Fruit fly (Drosophila melanogaster) whole organism, embryonic: Measurements from ENCODE around the gene LpR2.

Experiments
- ATbp ChIP-seq: fragments of 200-800 bp; sonication (Bioruptor generic); optimal IDR thresholded peaks from 2 replicates; lab custom pipeline; 2017; ENCODE audit warnings: missing biosample characterization, mild to moderate bottlenecking, missing genetic modification characterization, missing genetic modification reagents
- Abd-B ChIP-seq: fragments of 200-800 bp; sonication (Bioruptor generic); optimal IDR thresholded peaks from 2 replicates; lab custom pipeline; 2018; ENCODE audit warnings: missing biosample characterization, mild to moderate bottlenecking, missing genetic modification characterization, moderate library complexity
- B-H1 ChIP-seq: fragments of 200-800 bp; sonication (Bioruptor generic); IDR thresholded peaks from 3 replicates; pipeline ENCODE4 v1.3.6; 2022; ENCODE audit warnings: missing biosample characterization, missing genetic modification characterization
- CG10147 ChIP-seq: fragments of 200-800 bp; sonication (Bioruptor generic); optimal IDR thresholded peaks from 2 replicates; lab custom pipeline; 2019; ENCODE audit warnings: missing biosample characterization, mild to moderate bottlenecking, missing genetic modification characterization, moderate library complexity
- CG1024 ChIP-seq: fragments of 200-800 bp; sonication (Bioruptor generic); IDR thresholded peaks from 2 replicates; pipeline ENCODE4 v1.3.6; 2022; ENCODE audit warnings: missing biosample characterization, missing genetic modification characterization
- CG10654 ChIP-seq: fragments of 200-800 bp; sonication (Bioruptor generic); optimal IDR thresholded peaks from 2 replicates; lab custom pipeline; 2016; ENCODE audit warnings: missing biosample characterization, missing genetic modification characterization
- CG10959 ChIP-seq: fragments of 200-800 bp; sonication (Bioruptor generic); IDR thresholded peaks from 2 replicates; pipeline ENCODE4 v1.3.6; 2022; ENCODE audit warnings: missing biosample characterization, missing genetic modification characterization
- CG12299 ChIP-seq: fragments of 200-800 bp; sonication (Bioruptor generic); optimal IDR thresholded peaks from 2 replicates; lab custom pipeline; 2018; ENCODE audit warnings: missing biosample characterization, mild to moderate bottlenecking, missing genetic modification characterization
- CG13123 ChIP-seq: fragments of 200-800 bp; sonication (Bioruptor generic); optimal IDR thresholded peaks from 2 replicates; lab custom pipeline; 2016; ENCODE audit warnings: missing biosample characterization, missing genetic modification characterization
- CG14710 ChIP-seq: fragments of 200-800 bp; sonication (Bioruptor generic); optimal IDR thresholded peaks from 3 replicates; lab custom pipeline; 2019; ENCODE audit warnings: missing biosample characterization, mild to moderate bottlenecking, missing genetic modification characterization, moderate library complexity
- CG15514 ChIP-seq: fragments of 200-800 bp; sonication (Bioruptor generic); optimal IDR thresholded peaks from 3 replicates; lab custom pipeline; 2017; ENCODE audit warnings: missing biosample characterization, missing genetic modification characterization, mild to moderate bottlenecking, moderate library complexity, missing genetic modification reagents
- CG17912 ChIP-seq: fragments of 200-800 bp; sonication (Bioruptor generic); optimal IDR thresholded peaks from 2 replicates; lab custom pipeline; 2018; ENCODE audit warnings: missing biosample characterization, mild to moderate bottlenecking, missing genetic modification characterization
- CG18262 ChIP-seq: fragments of 200-800 bp; optimal IDR thresholded peaks from 3 replicates; lab custom pipeline; 2019; ENCODE audit warnings: missing biosample characterization, mild to moderate bottlenecking, missing genetic modification characterization, moderate library complexity
- CG18619 ChIP-seq: fragments of 200-800 bp; sonication (Bioruptor generic); optimal IDR thresholded peaks from 3 replicates; lab custom pipeline; 2017; ENCODE audit warnings: missing biosample characterization, mild to moderate bottlenecking, missing genetic modification characterization
- CG3065 ChIP-seq: fragments of 200-800 bp; sonication (Bioruptor generic); optimal IDR thresholded peaks from 2 replicates; lab custom pipeline; 2016; ENCODE audit warnings: missing biosample characterization, missing genetic modification characterization
- CG4282 ChIP-seq: fragments of 200-800 bp; sonication (Bioruptor generic); optimal IDR thresholded peaks from 2 replicates; lab custom pipeline; 2016; ENCODE audit warnings: missing biosample characterization, missing genetic modification characterization
- CG4328 ChIP-seq: fragments of 200-800 bp; sonication (Bioruptor generic); optimal IDR thresholded peaks from 3 replicates; lab custom pipeline; 2017; ENCODE audit warnings: missing biosample characterization, missing genetic modification reagents, missing genetic modification characterization
- CG4707 ChIP-seq: fragments of 200-800 bp; sonication (Bioruptor generic); optimal IDR thresholded peaks from 2 replicates; lab custom pipeline; 2018; ENCODE audit warnings: missing biosample characterization, mild to moderate bottlenecking, missing genetic modification characterization, moderate library complexity
- CG5180 ChIP-seq: fragments of 200-800 bp; sonication (Bioruptor generic); optimal IDR thresholded peaks from 3 replicates; lab custom pipeline; 2017; ENCODE audit warnings: missing biosample characterization, missing genetic modification characterization, mild to moderate bottlenecking, moderate library complexity, missing genetic modification reagents
- CG8281 ChIP-seq: fragments of 200-800 bp; sonication (Bioruptor generic); optimal IDR thresholded peaks from 2 replicates; lab custom pipeline; 2018; ENCODE audit warnings: missing biosample characterization, mild to moderate bottlenecking, missing genetic modification characterization, moderate library complexity
- CG8478 ChIP-seq: fragments of >200 bp; optimal IDR thresholded peaks from 2 replicates; lab custom pipeline; 2018
- CHES-1-like ChIP-seq: fragments of 200-800 bp; sonication (Bioruptor generic); optimal IDR thresholded peaks from 2 replicates; lab custom pipeline; 2016; ENCODE audit warnings: missing biosample characterization, missing genetic modification characterization
- Camta ChIP-seq: fragments of 200-800 bp; sonication (Bioruptor generic); optimal IDR thresholded peaks from 2 replicates; lab custom pipeline; 2016; ENCODE audit warnings: missing biosample characterization, missing genetic modification characterization
- CkIIα-i1 ChIP-seq: fragments of 200-800 bp; sonication (Bioruptor generic); IDR thresholded peaks from 2 replicates; pipeline ENCODE4 v1.3.6; 2022; ENCODE audit warnings: missing biosample characterization, missing genetic modification characterization
- Dad ChIP-seq: fragments of 200-800 bp; sonication (Bioruptor generic); optimal IDR thresholded peaks from 3 replicates; lab custom pipeline; 2016; ENCODE audit warnings: missing biosample characterization, missing genetic modification characterization
- Dp ChIP-seq: fragments of 200-800 bp; sonication (Bioruptor generic); optimal IDR thresholded peaks from 2 replicates; lab custom pipeline; 2018; ENCODE audit warnings: missing biosample characterization, mild to moderate bottlenecking, missing genetic modification characterization, moderate library complexity
- Dref ChIP-seq: fragments of 200-800 bp; sonication (Bioruptor generic); IDR thresholded peaks from 2 replicates; pipeline ENCODE4 v1.3.6; 2022; ENCODE audit warnings: missing biosample characterization, missing genetic modification characterization
- Elba2 ChIP-seq: fragments of 200-800 bp; sonication (Bioruptor generic); optimal IDR thresholded peaks from 3 replicates; lab custom pipeline; 2016; ENCODE audit warnings: missing biosample characterization, missing genetic modification characterization
- Hr78 ChIP-seq, 2 experiments: fragments of 200-800 bp in 1 of 2; fragments of >200 bp in 1 of 2; sonication (Bioruptor generic) in 1 of 2; optimal IDR thresholded peaks; 2 replicates each; lab custom pipeline; 2017 to 2019; ENCODE audit warnings: missing biosample characterization in 2 of 2, missing genetic modification characterization in 2 of 2, mild to moderate bottlenecking in 1 of 2, moderate library complexity in 1 of 2
- Jarid2 ChIP-seq: fragments of 200-800 bp; sonication (Bioruptor generic); optimal IDR thresholded peaks from 3 replicates; lab custom pipeline; 2017; ENCODE audit warnings: mild to moderate bottlenecking, missing biosample characterization, missing genetic modification reagents, missing genetic modification characterization
- Nf-YA ChIP-seq: fragments of 200-800 bp; sonication (Bioruptor generic); IDR thresholded peaks from 2 replicates; pipeline ENCODE4 v1.3.6; 2022; ENCODE audit warnings: missing biosample characterization, missing genetic modification characterization
- Oli ChIP-seq: fragments of 200-800 bp; sonication (Bioruptor generic); optimal IDR thresholded peaks from 2 replicates; lab custom pipeline; 2018; ENCODE audit warnings: missing biosample characterization, mild to moderate bottlenecking, missing genetic modification characterization, moderate library complexity
- Opbp ChIP-seq: fragments of 200-800 bp; sonication (Bioruptor generic); IDR thresholded peaks from 3 replicates; pipeline ENCODE4 v1.3.6; 2022; ENCODE audit warnings: missing biosample characterization, missing genetic modification characterization; ENCODE audit not compliant: partially characterized antibody
- Rx ChIP-seq: fragments of 200-800 bp; sonication (Bioruptor generic); IDR thresholded peaks from 2 replicates; pipeline ENCODE4 v1.3.6; 2022; ENCODE audit warnings: missing biosample characterization, missing genetic modification characterization
- Tbp ChIP-seq: fragments of >200 bp; optimal IDR thresholded peaks from 2 replicates; lab custom pipeline; 2018; ENCODE audit warnings: missing biosample characterization, missing genetic modification characterization
- Xrp1 ChIP-seq: fragments of 200-800 bp; sonication (Bioruptor generic); IDR thresholded peaks from 2 replicates; pipeline ENCODE4 v1.3.6; 2022; ENCODE audit warnings: missing biosample characterization, missing genetic modification characterization
- ase ChIP-seq: fragments of 200-800 bp; sonication (Bioruptor generic); IDR thresholded peaks from 3 replicates; pipeline ENCODE4 v1.3.6; 2022; ENCODE audit warnings: missing biosample characterization, missing genetic modification characterization
- ato ChIP-seq: fragments of 200-800 bp; sonication (Bioruptor generic); IDR thresholded peaks from 2 replicates; pipeline ENCODE4 v1.3.6; 2022; ENCODE audit warnings: missing biosample characterization, missing genetic modification characterization; ENCODE audit not compliant: partially characterized antibody
- bowl ChIP-seq: fragments of 200-800 bp; sonication (Bioruptor generic); IDR thresholded peaks from 2 replicates; pipeline ENCODE4 v1.3.6; 2022; ENCODE audit warnings: missing biosample characterization, missing genetic modification characterization
- ftz-f1 ChIP-seq: fragments of 200-800 bp; sonication (Bioruptor generic); optimal IDR thresholded peaks from 2 replicates; lab custom pipeline; 2016; ENCODE audit warnings: missing biosample characterization, missing genetic modification characterization
- hb ChIP-seq: fragments of 200-800 bp; sonication (Bioruptor generic); IDR thresholded peaks from 3 replicates; pipeline ENCODE4 v1.3.6; 2022; ENCODE audit warnings: missing biosample characterization, missing genetic modification characterization; ENCODE audit not compliant: partially characterized antibody
- jumu ChIP-seq: fragments of 200-800 bp; sonication (Bioruptor generic); optimal IDR thresholded peaks from 3 replicates; lab custom pipeline; 2016; ENCODE audit warnings: missing biosample characterization, missing genetic modification characterization
- lmd ChIP-seq: fragments of 200-800 bp; sonication (Bioruptor generic); IDR thresholded peaks from 2 replicates; pipeline ENCODE4 v1.3.6; 2022; ENCODE audit warnings: missing biosample characterization, missing genetic modification characterization
- nerfin-2 ChIP-seq: fragments of 200-800 bp; sonication (Bioruptor generic); IDR thresholded peaks from 2 replicates; pipeline ENCODE4 v1.3.6; 2022; ENCODE audit warnings: missing biosample characterization, missing genetic modification characterization; ENCODE audit not compliant: partially characterized antibody
- org-1 ChIP-seq: fragments of 200-800 bp; sonication (Bioruptor generic); optimal IDR thresholded peaks from 2 replicates; lab custom pipeline; 2017; ENCODE audit warnings: missing biosample characterization, missing genetic modification characterization
- pita ChIP-seq: fragments of 200-800 bp; sonication (Bioruptor generic); optimal IDR thresholded peaks from 2 replicates; lab custom pipeline; 2017; ENCODE audit warnings: missing biosample characterization, mild to moderate bottlenecking, missing genetic modification characterization
- salm ChIP-seq: fragments of 200-800 bp; sonication (Bioruptor generic); optimal IDR thresholded peaks from 2 replicates; lab custom pipeline; 2018; ENCODE audit warnings: missing biosample characterization, mild to moderate bottlenecking, missing genetic modification characterization
- slbo ChIP-seq: fragments of 200-800 bp; sonication (Bioruptor generic); IDR thresholded peaks from 2 replicates; pipeline ENCODE4 v1.3.6; 2022; ENCODE audit warnings: missing biosample characterization, missing genetic modification characterization
- ttk ChIP-seq: fragments of 200-800 bp; sonication (Bioruptor generic); IDR thresholded peaks from 2 replicates; pipeline ENCODE4 v2.1.2; 2022; ENCODE audit warnings: missing biosample characterization, missing genetic modification characterization
- wor ChIP-seq: fragments of 200-800 bp; sonication (Bioruptor generic); IDR thresholded peaks from 2 replicates; pipeline ENCODE4 v1.3.6; 2022; ENCODE audit warnings: missing biosample characterization, missing genetic modification characterization
- z ChIP-seq: fragments of 200-800 bp; sonication (Bioruptor generic); IDR thresholded peaks from 3 replicates; pipeline ENCODE4 v1.3.6; 2022; ENCODE audit warnings: missing biosample characterization, missing genetic modification characterization

The LpR2 gene

DNA sequence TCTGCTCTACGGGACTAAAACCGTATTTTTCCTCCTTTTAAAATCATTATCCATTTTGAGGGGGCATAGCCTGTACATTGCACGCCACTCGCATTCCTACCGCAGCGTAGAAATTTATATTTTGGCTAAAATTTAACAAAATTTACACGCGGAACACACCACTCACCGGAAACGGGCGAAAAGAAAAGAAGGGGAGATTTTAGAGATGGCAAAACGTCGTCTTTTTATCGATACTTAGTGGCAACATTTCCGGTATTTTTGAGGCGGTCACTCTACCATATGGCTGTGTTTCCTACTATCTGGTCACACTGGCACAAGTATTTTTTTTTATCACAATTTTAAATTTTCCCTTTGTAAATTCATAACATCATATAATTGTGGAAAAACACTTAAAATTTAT lies 55.4 kb downstream of the LpR2 start, which contains the start of gene RpL27 (continued):
- TF ChIP-seq CG5180 (GFP tag; lab: Kevin White, UChicago) = peak; percentile 47
- TF ChIP-seq ase (GFP tag; lab: Robert Waterston, UW) = peak; percentile 42; the same call in 2 of the 3 replicates
- peak; percentile 63; the same call in 1 of the 2 replicates for TF ChIP-seq CG1024 (GFP tag; lab: Robert Waterston, UW)
- peak; percentile 31 for TF ChIP-seq CHES-1-like (GFP tag; lab: Kevin White, UChicago)
- TF ChIP-seq CG8478 (lab: Kevin White, UChicago) = no peak
- TF ChIP-seq Rx (GFP tag; lab: Robert Waterston, UW) = peak; percentile 57
- peak; percentile 88 for TF ChIP-seq CG4328 (GFP tag; lab: Kevin White, UChicago)
- TF ChIP-seq slbo (GFP tag; lab: Robert Waterston, UW) = peak; percentile 66
- no peak for TF ChIP-seq pita
- peak; percentile 48 for TF ChIP-seq ftz-f1 (GFP tag; lab: Kevin White, UChicago)
- TF ChIP-seq hb (GFP tag; lab: Robert Waterston, UW) = no peak
- peak; percentile 63; the same call in 1 of the 2 replicates for TF ChIP-seq ttk (GFP tag; lab: Robert Waterston, UW)
- TF ChIP-seq Dref (GFP tag; lab: Robert Waterston, UW) = peak; percentile 76
- TF ChIP-seq wor (GFP tag; lab: Robert Waterston, UW) = no peak
- TF ChIP-seq Camta = peak; percentile 81
- no peak for TF ChIP-seq CkIIα-i1 (GFP tag; lab: Robert Waterston, UW)
- no peak for TF ChIP-seq Tbp (GFP tag; lab: Kevin White, UChicago)
- peak; percentile 66 for TF ChIP-seq Jarid2 (GFP tag; lab: Kevin White, UChicago)
- TF ChIP-seq Nf-YA (GFP tag; lab: Robert Waterston, UW) = peak; percentile 73
- TF ChIP-seq lmd = peak; percentile 44; the same call in 1 of the 2 replicates
- peak; percentile 48 for TF ChIP-seq CG8281 (tag; lab: Kevin White, UChicago)
- peak; percentile 67 for TF ChIP-seq bowl (GFP tag; lab: Robert Waterston, UW)
- TF ChIP-seq CG4707 (GFP tag; lab: Kevin White, UChicago) = peak; percentile 71
- TF ChIP-seq CG10147 (GFP tag; lab: Kevin White, UChicago) = peak; percentile 79
- TF ChIP-seq z (GFP tag; lab: Robert Waterston, UW) = no peak
- peak; percentile 89 for TF ChIP-seq CG17912
- peak; percentile 85 for TF ChIP-seq CG14710 (tag; lab: Kevin White, UChicago)
- TF ChIP-seq CG15514 = peak; percentile 90
- TF ChIP-seq ATbp = peak; percentile 71
- TF ChIP-seq Opbp (GFP tag; lab: Robert Waterston, UW) = peak; percentile 72
- TF ChIP-seq salm (tag; lab: Kevin White, UChicago) = peak; percentile 69
- no peak for TF ChIP-seq CG10959 (GFP tag; lab: Robert Waterston, UW)
- no peak for TF ChIP-seq CG4282 (GFP tag; lab: Kevin White, UChicago)
- TF ChIP-seq nerfin-2 (GFP tag; lab: Robert Waterston, UW) = no peak
- peak; percentile 42; the same call in 1 of the 3 replicates for TF ChIP-seq B-H1 (GFP tag; lab: Robert Waterston, UW)
- TF ChIP-seq CG3065 (GFP tag; lab: Kevin White, UChicago) = peak; percentile 40
- TF ChIP-seq ato (GFP tag; lab: Robert Waterston, UW) = peak; percentile 72
- TF ChIP-seq org-1 = peak; percentile 12
- peak; percentile 76 for TF ChIP-seq Dp
- peak; percentile 70 for TF ChIP-seq Dad (GFP tag; lab: Kevin White, UChicago)
- no peak for TF ChIP-seq Elba2 (GFP tag; lab: Kevin White, UChicago)
- TF ChIP-seq jumu (GFP tag; lab: Kevin White, UChicago) = no peak
- TF ChIP-seq CG10654 (GFP tag; lab: Kevin White, UChicago) = peak; percentile 55
- TF ChIP-seq CG13123 (GFP tag; lab: Kevin White, UChicago) = peak; percentile 44
- no peak for TF ChIP-seq Abd-B (GFP tag; lab: Kevin White, UChicago)
- peak; percentile 84 for TF ChIP-seq CG18619 (GFP tag; lab: Kevin White, UChicago)
- TF ChIP-seq Hr78 (GFP tag; optimal IDR thresholded peaks at IDR 0.05; lab: Kevin White, UChicago) = no peak
- TF ChIP-seq Xrp1 (GFP tag; lab: Robert Waterston, UW) = peak; percentile 48; the same call in 1 of the 2 replicates
- TF ChIP-seq CG18262 (tag; lab: Kevin White, UChicago) = peak; percentile 76
- TF ChIP-seq Oli (tag; lab: Kevin White, UChicago) = peak; percentile 65
- peak; percentile 84 for TF ChIP-seq CG12299 (tag; lab: Kevin White, UChicago)
